Worm (Caenorhabditis elegans) whole organism, mixed stage, embryonic: Measurements from ENCODE around the gene slo-2.

Source experiments
- bed-3 ChIP-seq: fragments of 200-800 bp; sonication (Bioruptor generic); optimal IDR thresholded peaks from 3 replicates; lab custom pipeline; 2018; ENCODE audit warnings: mild to moderate bottlenecking, missing genetic modification characterization, moderate library complexity, missing compliant biosample characterization
- ceh-39 ChIP-seq: fragments of 150-350 bp; optimal IDR thresholded peaks from 2 replicates; lab custom pipeline; 2014; ENCODE audit warnings: missing biosample characterization, missing genetic modification characterization
- ceh-43 ChIP-seq: fragments of 200-800 bp; sonication (Bioruptor generic); optimal IDR thresholded peaks from 2 replicates; lab custom pipeline; 2018; ENCODE audit warnings: mild to moderate bottlenecking, missing genetic modification characterization, moderate library complexity, missing compliant biosample characterization
- ces-1 ChIP-seq: fragments of 150-350 bp; optimal IDR thresholded peaks from 2 replicates; lab custom pipeline; 2014; ENCODE audit warnings: missing biosample characterization, missing genetic modification reagents, missing genetic modification characterization
- cnd-1 ChIP-seq: fragments of 200-800 bp; sonication (Bioruptor generic); optimal IDR thresholded peaks from 2 replicates; lab custom pipeline; 2018; ENCODE audit warnings: mild to moderate bottlenecking, missing genetic modification characterization, missing compliant biosample characterization
- drap-1 ChIP-seq: fragments of 200-800 bp; sonication (Bioruptor generic); optimal IDR thresholded peaks from 3 replicates; lab custom pipeline; 2018; ENCODE audit warnings: mild to moderate bottlenecking, missing genetic modification characterization, missing compliant biosample characterization
- elt-1 ChIP-seq: sonication (generic microtip); optimal IDR thresholded peaks from 2 replicates; lab custom pipeline; 2017; ENCODE audit warnings: missing genetic modification characterization, mild to moderate bottlenecking, missing compliant biosample characterization, antibody characterized with exemption, moderate library complexity, borderline replicate concordance; ENCODE audit not compliant: insufficient read depth
- elt-3 ChIP-seq: fragments of 150-350 bp; optimal IDR thresholded peaks from 2 replicates; lab custom pipeline; 2014; ENCODE audit warnings: missing biosample characterization, missing genetic modification characterization
- flh-1 ChIP-seq: fragments of 200-800 bp; sonication (Bioruptor generic); optimal IDR thresholded peaks from 2 replicates; lab custom pipeline; 2018; ENCODE audit warnings: mild to moderate bottlenecking, missing genetic modification characterization, moderate library complexity, missing compliant biosample characterization
- hlh-1 ChIP-seq: fragments of 150-350 bp; optimal IDR thresholded peaks from 2 replicates; lab custom pipeline; 2014; ENCODE audit warnings: missing biosample characterization, missing genetic modification reagents, missing genetic modification characterization
- lin-13 ChIP-seq: fragments of 150-350 bp; optimal IDR thresholded peaks from 2 replicates; lab custom pipeline; 2014; ENCODE audit warnings: missing biosample characterization, missing genetic modification characterization
- lsy-2 ChIP-seq: fragments of 150-350 bp; optimal IDR thresholded peaks from 2 replicates; lab custom pipeline; 2014; ENCODE audit warnings: missing biosample characterization, missing genetic modification characterization
- mab-5 ChIP-seq: fragments of 150-350 bp; optimal IDR thresholded peaks from 2 replicates; lab custom pipeline; 2014; ENCODE audit warnings: missing biosample characterization, missing genetic modification characterization
- mep-1 ChIP-seq: fragments of 150-350 bp; optimal IDR thresholded peaks from 2 replicates; lab custom pipeline; 2017; ENCODE audit warnings: missing biosample characterization, missing genetic modification reagents, missing genetic modification characterization, inconsistent platforms
- mls-2 ChIP-seq: sonication (generic microtip); optimal IDR thresholded peaks from 2 replicates; lab custom pipeline; 2016; ENCODE audit warnings: mild to moderate bottlenecking, missing genetic modification characterization, moderate library complexity, missing compliant biosample characterization
- nhr-12 ChIP-seq: fragments of 150-350 bp; optimal IDR thresholded peaks from 2 replicates; lab custom pipeline; 2014; ENCODE audit warnings: missing biosample characterization, missing genetic modification characterization
- nhr-2 ChIP-seq: fragments of 150-350 bp; optimal IDR thresholded peaks from 2 replicates; lab custom pipeline; 2014; ENCODE audit warnings: missing biosample characterization, missing genetic modification characterization
- nhr-237 ChIP-seq: fragments of 150-350 bp; optimal IDR thresholded peaks from 2 replicates; lab custom pipeline; 2014; ENCODE audit warnings: missing biosample characterization, missing genetic modification characterization
- nhr-28 ChIP-seq: fragments of 150-350 bp; optimal IDR thresholded peaks from 2 replicates; lab custom pipeline; 2014; ENCODE audit warnings: missing biosample characterization, missing genetic modification characterization
- nhr-76 ChIP-seq: sonication (generic microtip); optimal IDR thresholded peaks from 2 replicates; lab custom pipeline; 2017; ENCODE audit warnings: missing biosample characterization, missing genetic modification characterization
- pha-4 ChIP-seq: fragments of 150-350 bp; optimal IDR thresholded peaks from 2 replicates; lab custom pipeline; 2018; ENCODE audit warnings: missing biosample characterization, missing genetic modification reagents, missing genetic modification characterization
- sem-2 ChIP-seq: fragments of 200-800 bp; sonication (Bioruptor generic); optimal IDR thresholded peaks from 2 replicates; lab custom pipeline; 2018; ENCODE audit warnings: mild to moderate bottlenecking, missing genetic modification characterization, missing compliant biosample characterization
- snpc-4 ChIP-seq: fragments of 150-350 bp; optimal IDR thresholded peaks from 2 replicates; lab custom pipeline; 2014; ENCODE audit warnings: missing biosample characterization, missing genetic modification characterization
- sptf-1 ChIP-seq: sonication (generic microtip); optimal IDR thresholded peaks from 2 replicates; lab custom pipeline; 2017; ENCODE audit warnings: mild to moderate bottlenecking, missing genetic modification characterization, moderate library complexity, missing compliant biosample characterization
- unc-120 ChIP-seq: sonication (generic microtip); optimal IDR thresholded peaks from 2 replicates; lab custom pipeline; 2017; ENCODE audit warnings: missing genetic modification characterization, missing compliant biosample characterization; ENCODE audit not compliant: poor library complexity, severe bottlenecking
- unc-39 ChIP-seq: fragments of 150-350 bp; optimal IDR thresholded peaks from 2 replicates; lab custom pipeline; 2014; ENCODE audit warnings: missing biosample characterization, missing genetic modification characterization
- unc-62 ChIP-seq: fragments of 150-350 bp; optimal IDR thresholded peaks from 2 replicates; lab custom pipeline; 2014; ENCODE audit warnings: missing biosample characterization, missing genetic modification reagents, missing genetic modification characterization
- zip-8 ChIP-seq: fragments of 150-350 bp; optimal IDR thresholded peaks from 2 replicates; lab custom pipeline; 2014; ENCODE audit warnings: missing biosample characterization, missing genetic modification characterization

slo-2 gene

DNA sequence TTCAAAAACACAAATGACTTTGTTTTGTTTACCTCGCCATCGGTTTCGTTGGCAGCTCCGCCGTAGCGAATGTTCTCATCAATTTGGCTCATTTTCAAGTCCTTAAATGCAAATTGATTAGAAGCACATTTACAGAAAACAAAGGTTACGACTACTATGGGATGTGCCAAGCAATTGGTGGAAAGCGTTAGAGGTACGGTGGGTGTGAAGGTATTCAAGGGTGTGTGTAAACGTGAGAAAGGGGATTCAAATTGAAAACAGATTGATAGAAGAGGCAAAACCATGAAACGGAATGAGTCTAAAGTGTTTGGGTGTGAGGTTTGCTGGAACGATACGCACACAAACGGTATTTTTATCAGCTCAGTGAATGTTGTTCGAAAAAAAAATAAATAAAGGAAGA, 28.4 kb downstream of the slo-2 start, which contains the start of gene tni-1:
TSS of gene tni-1 (minus strand) at position 101 of the 400 bp plus-strand sequence.
- no peak for TF ChIP-seq unc-39 (tag; lab: Kevin White, UChicago)
- no peak for TF ChIP-seq nhr-28 (tag; lab: Kevin White, UChicago)
- no peak for TF ChIP-seq hlh-1 (tag; lab: Kevin White, UChicago)
- no peak for TF ChIP-seq mls-2
- no peak for TF ChIP-seq nhr-2 (tag; lab: Kevin White, UChicago)
- no peak for TF ChIP-seq bed-3
- TF ChIP-seq lin-13 (tag; lab: Kevin White, UChicago), result no peak
- TF ChIP-seq nhr-237 (tag; lab: Kevin White, UChicago), result no peak

DNA sequence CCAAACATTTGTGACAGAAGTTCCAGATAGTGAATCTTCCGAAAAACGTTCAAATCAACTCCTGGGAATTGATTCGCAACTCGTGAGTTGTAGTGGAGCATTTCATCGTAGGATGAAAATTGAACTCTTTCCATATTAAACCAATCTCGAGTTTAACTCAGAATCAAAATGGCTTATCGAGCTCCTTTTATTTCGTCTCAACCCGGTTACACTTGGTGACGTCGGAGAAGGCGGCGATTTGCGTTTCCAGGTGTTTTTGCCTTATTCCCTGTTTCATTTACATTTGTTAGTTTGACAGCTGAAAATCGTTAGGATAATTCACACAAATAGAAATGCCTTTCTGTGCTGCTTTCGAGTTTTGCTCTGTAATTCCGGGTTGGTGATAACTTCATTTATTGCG, 30.2 kb downstream of the slo-2 start, which contains the start of gene F42E11.3:
TSS of gene F42E11.3 (minus strand) at position 101 of the 400 bp plus-strand sequence.
- TF ChIP-seq sptf-1 (tag; lab: Kevin White, UChicago) (peak; percentile 2), lin-13 (tag; lab: Kevin White, UChicago) (no peak)

DNA sequence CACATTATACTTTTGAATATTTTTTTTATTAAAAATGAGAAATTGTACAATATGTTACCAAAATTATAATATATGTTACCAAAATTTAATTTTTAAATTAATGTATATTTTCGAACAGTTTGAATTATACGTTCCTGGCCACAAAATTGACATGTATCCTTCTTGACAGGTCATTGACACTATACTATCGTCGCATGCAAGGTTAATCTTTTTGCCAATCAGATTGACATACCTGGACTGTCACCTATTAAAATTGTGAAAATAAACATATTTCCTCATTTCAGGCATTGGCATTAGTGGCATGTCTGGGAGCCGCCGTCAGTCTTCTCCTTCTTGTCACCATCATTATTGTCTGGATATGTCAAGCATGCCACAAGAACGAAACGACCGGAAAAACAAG, 35.6 kb downstream of the slo-2 start:
- TF ChIP-seq pha-4 (tag; lab: Kevin White, UChicago) (no peak), ceh-43 (GFP tag; lab: Kevin White, UChicago) (no peak), elt-3 (tag; lab: Kevin White, UChicago) (no peak), nhr-2 (tag; lab: Kevin White, UChicago) (peak; percentile 68), ceh-39 (no peak), snpc-4 (tag; lab: Kevin White, UChicago) (no peak), unc-62 (GFP tag; lab: Kevin White, UChicago) (peak; percentile 29), mep-1 (tag; lab: Kevin White, UChicago) (no peak), mab-5 (tag; lab: Kevin White, UChicago) (no peak)

DNA sequence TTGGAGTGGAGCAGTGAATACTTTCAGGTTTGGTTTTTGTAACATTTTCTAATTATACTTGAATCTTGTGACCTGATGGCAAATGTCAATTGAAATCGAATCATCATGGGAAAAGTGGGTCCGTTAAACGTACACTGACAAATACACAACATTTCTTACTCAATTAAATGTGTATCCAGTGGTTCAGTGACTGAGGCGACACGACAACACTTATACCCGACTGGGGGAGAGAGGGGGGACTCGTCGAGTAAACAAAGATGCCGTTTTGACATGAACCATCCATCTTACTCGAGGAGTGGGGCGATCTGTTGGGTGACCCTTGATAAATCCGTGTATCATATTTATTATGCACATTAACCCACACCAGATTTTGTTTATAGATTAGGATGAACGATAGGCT, 36.9 kb downstream of the slo-2 start:
- TF ChIP-seq pha-4 (tag; lab: Kevin White, UChicago) (peak; percentile 43), unc-120 (peak; percentile 4), flh-1 (GFP tag; lab: Kevin White, UChicago) (no peak), sem-2 (GFP tag; lab: Kevin White, UChicago) (no peak), elt-1 (no peak), ces-1 (GFP tag; lab: Kevin White, UChicago) (peak; percentile 87), nhr-2 (tag; lab: Kevin White, UChicago) (no peak), unc-62 (GFP tag; lab: Kevin White, UChicago) (peak; percentile 88), nhr-12 (tag; lab: Kevin White, UChicago) (no peak), mls-2 (no peak), mep-1 (tag; lab: Kevin White, UChicago) (peak; percentile 30), nhr-76 (tag; lab: Kevin White, UChicago) (no peak), mab-5 (tag; lab: Kevin White, UChicago) (no peak), snpc-4 (tag; lab: Kevin White, UChicago) (no peak), elt-3 (tag; lab: Kevin White, UChicago) (no peak), bed-3 (no peak), lin-13 (tag; lab: Kevin White, UChicago) (no peak), unc-39 (tag; lab: Kevin White, UChicago) (no peak)

DNA sequence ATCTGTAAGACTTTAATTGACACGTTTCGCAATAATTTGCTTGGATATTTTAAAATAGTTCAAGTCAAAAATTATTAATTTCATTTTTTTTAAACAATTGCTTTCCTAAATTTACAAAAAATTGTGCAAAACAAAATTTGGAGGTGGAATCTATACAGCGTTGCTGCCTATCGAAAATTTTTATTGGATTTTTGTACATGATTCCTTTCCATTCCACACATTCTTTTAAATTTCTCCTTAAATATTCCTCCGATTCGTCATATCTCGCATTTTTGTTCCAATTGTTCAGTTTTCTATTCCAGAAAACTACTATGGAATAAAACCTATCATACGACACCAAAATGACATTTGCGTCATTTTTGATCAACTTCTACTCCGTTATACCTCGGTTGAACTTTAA, 37.3 kb downstream of the slo-2 start, which contains the start of gene ttyh-1:
TSS of gene ttyh-1 (plus strand) at position 301 of the 400 bp plus-strand sequence.
- TF ChIP-seq nhr-76 (tag; lab: Kevin White, UChicago), result no peak

DNA sequence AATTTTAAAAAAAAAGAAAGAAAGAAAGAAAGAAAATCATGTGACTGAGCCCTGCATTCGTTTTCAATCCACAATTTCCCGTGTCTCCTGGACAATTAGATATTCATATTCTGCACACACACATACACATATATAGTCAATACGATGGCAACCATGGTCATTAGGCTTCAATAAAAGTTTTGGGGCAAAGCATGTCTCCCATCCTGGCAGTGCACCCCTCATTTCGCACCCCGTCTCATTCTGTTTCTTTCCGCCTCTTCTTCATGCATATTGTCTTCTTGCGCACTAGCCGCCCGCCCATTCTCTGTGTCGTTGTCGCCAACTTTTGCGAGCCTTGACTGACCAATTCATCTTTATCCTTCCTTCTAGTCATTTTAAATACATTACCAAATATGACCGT, 38.1 kb downstream of the slo-2 start:
- no peak for TF ChIP-seq zip-8 (tag; lab: Kevin White, UChicago)
- TF ChIP-seq sptf-1 (tag; lab: Kevin White, UChicago), result peak; percentile 37
- no peak for TF ChIP-seq cnd-1 (tag; lab: Kevin White, UChicago)
- TF ChIP-seq mab-5 (tag; lab: Kevin White, UChicago), result no peak
- TF ChIP-seq lsy-2 (tag; lab: Kevin White, UChicago), result no peak
- no peak for TF ChIP-seq nhr-12 (tag; lab: Kevin White, UChicago)
- no peak for TF ChIP-seq drap-1
- TF ChIP-seq ces-1 (GFP tag; lab: Kevin White, UChicago), result peak; percentile 60
- TF ChIP-seq nhr-76 (tag; lab: Kevin White, UChicago), result no peak
